Worm (Caenorhabditis elegans): ENCODE results near the gene ser-2.

- TF ChIP-seq klf-2 (GFP tag; conservative IDR thresholded peaks at IDR 0.05) (no peak), ztf-29 (GFP tag; IDR thresholded peaks at IDR 0.05) (no peak), flt-1 (GFP tag; IDR thresholded peaks at IDR 0.05) (no peak), med-1 (GFP tag; optimal IDR thresholded peaks at IDR 0.05; ENCODE audit: insufficient read depth) (no peak), T22C8.4 (GFP tag; IDR thresholded peaks at IDR 0.05) (no peak), ztf-23 (GFP tag; IDR thresholded peaks at IDR 0.05) (no peak), ref-1 (GFP tag; conservative IDR thresholded peaks at IDR 0.05) (no peak), tab-1 (GFP tag; IDR thresholded peaks at IDR 0.05) (no peak), cog-1 (tag; optimal IDR thresholded peaks at IDR 0.05) (no peak)
Observed at ce11 chrX:15309138-15309537, 6.4 kb upstream of the ser-2 start, which contains the start of gene nhr-91.
